Worm (Caenorhabditis elegans): Measurements from ENCODE around the gene Y71H2AM.1.

DNA sequence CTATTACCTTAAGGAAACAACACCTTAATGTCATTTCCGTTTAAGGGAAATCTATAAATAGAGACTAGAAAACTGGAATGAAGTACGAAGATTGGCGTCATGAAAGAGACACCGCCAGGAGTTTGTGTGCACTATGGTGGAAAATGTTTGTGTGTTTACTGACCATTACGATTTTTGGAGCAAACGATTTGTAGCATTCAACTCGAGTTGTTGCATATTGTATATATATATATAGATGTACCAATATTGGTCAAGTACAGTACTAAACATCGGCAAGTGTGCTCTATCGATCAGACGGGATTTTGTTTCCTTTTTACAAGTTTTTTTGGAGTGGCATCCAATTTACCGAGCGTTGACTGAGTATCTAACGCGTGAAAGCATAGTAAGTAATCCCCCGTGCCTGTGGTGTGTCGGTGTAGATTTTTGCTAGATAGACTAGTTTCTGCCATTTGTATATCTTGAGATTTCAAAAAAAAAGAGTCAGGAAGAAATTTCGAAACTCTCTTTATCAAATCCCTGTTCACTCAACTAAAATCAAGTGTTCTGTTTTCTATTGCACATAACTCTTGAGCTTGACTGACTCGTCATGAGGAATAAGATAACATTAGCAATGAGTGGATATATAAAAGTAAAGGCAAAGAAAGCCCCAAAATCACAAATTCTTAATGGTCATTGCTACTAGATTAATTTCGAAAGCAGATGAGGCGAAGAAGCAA lies 24.9 kb upstream of the Y71H2AM.1 start, which contains the start of the genes twk-45 and Y71H2AM.25:
- TF ChIP-seq flt-1 (GFP tag; IDR thresholded peaks at IDR 0.05) (no peak), ama-1 (optimal IDR thresholded peaks at IDR 0.05) (no peak), sea-1 (GFP tag; conservative IDR thresholded peaks at IDR 0.05) (no peak), ceh-13 (GFP tag; optimal IDR thresholded peaks at IDR 0.05) (no peak), ets-7 (tag; optimal IDR thresholded peaks at IDR 0.05) (no peak), pes-1 (GFP tag; IDR thresholded peaks at IDR 0.05) (no peak), scrt-1 (GFP tag; IDR thresholded peaks at IDR 0.05) (no peak), aly-1 (tag; optimal IDR thresholded peaks at IDR 0.05) (no peak), F13C5.2 (tag; optimal IDR thresholded peaks at IDR 0.05) (no peak), hmg-4 (GFP tag; optimal IDR thresholded peaks at IDR 0.05) (no peak), hnd-1 (tag; optimal IDR thresholded peaks at IDR 0.05) (no peak), hmbx-1 (tag; optimal IDR thresholded peaks at IDR 0.05) (no peak), tbx-37 (GFP tag; conservative IDR thresholded peaks at IDR 0.05) (no peak), tra-4 (tag; optimal IDR thresholded peaks at IDR 0.05) (no peak)

Data from whole organism, early embryonic.